Worm (Caenorhabditis elegans): ENCODE measurements around the gene F57G12.2.

DNA sequence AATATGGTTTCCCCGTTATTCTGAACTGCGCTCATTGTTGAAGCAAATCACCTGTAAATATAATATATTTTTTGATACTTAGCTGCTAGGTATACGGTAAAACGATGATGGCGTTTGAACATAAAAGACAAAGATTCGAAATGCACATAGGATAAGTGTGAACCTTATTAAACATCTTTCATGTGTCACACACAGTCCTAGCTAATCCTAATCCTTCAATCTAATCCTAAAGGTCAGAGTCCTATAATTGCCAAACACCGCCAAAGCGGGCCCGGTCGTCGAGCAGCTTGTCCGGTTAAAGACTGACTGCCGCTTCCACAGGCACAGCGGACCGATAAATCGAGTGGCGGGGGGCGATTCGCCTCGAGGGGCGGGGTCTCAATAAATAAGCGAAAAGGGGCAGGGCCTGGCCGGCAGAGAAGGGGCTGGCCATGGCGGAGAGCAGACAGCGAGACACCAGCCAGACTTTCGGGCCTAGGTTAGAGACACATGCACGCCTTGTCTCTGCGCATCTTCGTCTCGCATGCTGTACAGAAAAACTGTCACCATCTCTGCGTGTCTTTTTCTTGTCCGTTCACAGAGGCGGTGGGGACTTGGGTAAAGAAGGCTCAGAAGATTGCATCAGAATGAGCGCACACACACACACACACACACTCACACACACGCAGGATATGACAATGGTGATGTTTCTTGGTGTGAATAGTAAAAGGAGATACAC lies 11.9 kb upstream of the F57G12.2 start, which contains the start of gene F57G12.1:
- TF ChIP-seq nhr-28 (tag; optimal IDR thresholded peaks at IDR 0.05) (no peak), nhr-12 (tag; optimal IDR thresholded peaks at IDR 0.05) (no peak), elt-1 (tag; optimal IDR thresholded peaks at IDR 0.05) (peak; percentile 71), ceh-16 (tag; optimal IDR thresholded peaks at IDR 0.05) (no peak), nhr-25 (tag; optimal IDR thresholded peaks at IDR 0.05) (peak; percentile 88), tbx-2 (tag; optimal IDR thresholded peaks at IDR 0.05) (peak; percentile 5), fos-1 (tag; optimal IDR thresholded peaks at IDR 0.05) (no peak), unc-39 (tag; optimal IDR thresholded peaks at IDR 0.05) (no peak)

Data from whole organism, L3 larva.